Worm (Caenorhabditis elegans) whole organism, late embryonic: ENCODE results near the gene rpt-4.
A peak's percentile ranks its signal among the peaks of the same experiment; 100 is the strongest.

Experiments
- C08G9.2 ChIP-seq: sonication (generic microtip); optimal IDR thresholded peaks from 2 replicates; lab custom pipeline; 2016; ENCODE audit warnings: mild to moderate bottlenecking, missing genetic modification characterization, moderate library complexity, missing compliant biosample characterization
- F13H6.1 ChIP-seq: sonication (generic microtip); optimal IDR thresholded peaks from 2 replicates; lab custom pipeline; 2016; ENCODE audit warnings: missing genetic modification characterization, missing compliant biosample characterization
- K09A11.1 ChIP-seq: sonication (generic microtip); optimal IDR thresholded peaks from 2 replicates; lab custom pipeline; 2017; ENCODE audit warnings: antibody characterized with exemption, mild to moderate bottlenecking, missing genetic modification characterization, missing compliant biosample characterization; ENCODE audit not compliant: insufficient read depth
- T23F11.4 ChIP-seq: fragments of 200-800 bp; sonication (Bioruptor generic); optimal IDR thresholded peaks from 2 replicates; lab custom pipeline; 2018; ENCODE audit warnings: mild to moderate bottlenecking, missing genetic modification characterization, missing compliant biosample characterization
- ceh-14 ChIP-seq: sonication (generic microtip); optimal IDR thresholded peaks from 2 replicates; lab custom pipeline; 2016; ENCODE audit warnings: missing genotype, missing genetic modification characterization, missing compliant biosample characterization
- ceh-18 ChIP-seq: sonication (generic microtip); optimal IDR thresholded peaks from 2 replicates; lab custom pipeline; 2016; ENCODE audit warnings: missing genetic modification characterization, missing compliant biosample characterization
- ceh-19 ChIP-seq: fragments of 200-800 bp; sonication (Bioruptor generic); optimal IDR thresholded peaks from 2 replicates; lab custom pipeline; 2018; ENCODE audit warnings: mild to moderate bottlenecking, missing genetic modification characterization, missing compliant biosample characterization
- ceh-2 ChIP-seq: sonication (generic microtip); optimal IDR thresholded peaks from 2 replicates; lab custom pipeline; 2016; ENCODE audit warnings: missing genotype, missing genetic modification characterization, missing compliant biosample characterization
- ceh-24 ChIP-seq: sonication (generic microtip); optimal IDR thresholded peaks from 2 replicates; lab custom pipeline; 2016; ENCODE audit warnings: mild to moderate bottlenecking, missing genetic modification characterization, missing compliant biosample characterization
- ceh-30 ChIP-seq: fragments of 150-350 bp; optimal IDR thresholded peaks from 2 replicates; lab custom pipeline; 2014; ENCODE audit warnings: missing biosample characterization, missing genetic modification characterization
- ceh-31 ChIP-seq: sonication (generic microtip); optimal IDR thresholded peaks from 2 replicates; lab custom pipeline; 2016; ENCODE audit warnings: missing genetic modification characterization, missing compliant biosample characterization
- ceh-34 ChIP-seq: sonication (generic microtip); optimal IDR thresholded peaks from 2 replicates; lab custom pipeline; 2016; ENCODE audit warnings: mild to moderate bottlenecking, missing genetic modification characterization, missing compliant biosample characterization
- ceh-48 ChIP-seq: sonication (generic microtip); optimal IDR thresholded peaks from 2 replicates; lab custom pipeline; 2016; ENCODE audit warnings: missing genetic modification characterization, inconsistent platforms, missing compliant biosample characterization
- ceh-6 ChIP-seq: fragments of 200-800 bp; sonication (Bioruptor generic); optimal IDR thresholded peaks from 2 replicates; lab custom pipeline; 2018; ENCODE audit warnings: mild to moderate bottlenecking, missing genetic modification characterization, missing compliant biosample characterization
- dmd-4 ChIP-seq: sonication (generic microtip); optimal IDR thresholded peaks from 2 replicates; lab custom pipeline; 2016; ENCODE audit warnings: borderline replicate concordance, missing genetic modification characterization, missing compliant biosample characterization
- elt-2 ChIP-seq: sonication (generic microtip); optimal IDR thresholded peaks from 2 replicates; lab custom pipeline; 2016; ENCODE audit warnings: missing genetic modification reagents, missing genetic modification characterization, missing compliant biosample characterization
- ets-4 ChIP-seq: sonication (generic microtip); optimal IDR thresholded peaks from 2 replicates; lab custom pipeline; 2016; ENCODE audit warnings: missing genetic modification characterization, missing compliant biosample characterization
- fax-1 ChIP-seq: sonication (generic microtip); optimal IDR thresholded peaks from 2 replicates; lab custom pipeline; 2016; ENCODE audit warnings: missing genotype, missing genetic modification characterization, missing compliant biosample characterization
- fkh-10 ChIP-seq: fragments of 150-350 bp; optimal IDR thresholded peaks from 2 replicates; lab custom pipeline; 2014; ENCODE audit warnings: missing biosample characterization, missing genetic modification reagents, missing genetic modification characterization
- hlh-13 ChIP-seq: fragments of 200-800 bp; sonication (Bioruptor generic); optimal IDR thresholded peaks from 2 replicates; lab custom pipeline; 2018; ENCODE audit warnings: mild to moderate bottlenecking, missing genetic modification characterization, missing compliant biosample characterization
- hlh-30 ChIP-seq: sonication (generic microtip); optimal IDR thresholded peaks from 2 replicates; lab custom pipeline; 2017; ENCODE audit warnings: antibody characterized with exemption, missing genetic modification characterization, missing compliant biosample characterization; ENCODE audit not compliant: insufficient read depth
- hlh-8 ChIP-seq: sonication (generic microtip); optimal IDR thresholded peaks from 2 replicates; lab custom pipeline; 2016; ENCODE audit warnings: missing genotype, missing genetic modification characterization, missing compliant biosample characterization
- lin-11 ChIP-seq: fragments of 200-800 bp; sonication (Bioruptor generic); optimal IDR thresholded peaks from 2 replicates; lab custom pipeline; 2018; ENCODE audit warnings: mild to moderate bottlenecking, missing genetic modification characterization, missing compliant biosample characterization
- madf-2 ChIP-seq: sonication (generic microtip); optimal IDR thresholded peaks from 2 replicates; lab custom pipeline; 2017; ENCODE audit warnings: missing genetic modification characterization, missing compliant biosample characterization
- mec-3 ChIP-seq: sonication (generic microtip); optimal IDR thresholded peaks from 2 replicates; lab custom pipeline; 2016; ENCODE audit warnings: borderline replicate concordance, missing genetic modification characterization, missing compliant biosample characterization
- nfya-1 ChIP-seq: sonication (generic microtip); optimal IDR thresholded peaks from 2 replicates; lab custom pipeline; 2017; ENCODE audit warnings: missing genetic modification characterization, mild to moderate bottlenecking, missing compliant biosample characterization, antibody characterized with exemption, moderate library complexity
- nhr-11 ChIP-seq: fragments of 150-350 bp; optimal IDR thresholded peaks from 2 replicates; lab custom pipeline; 2014; ENCODE audit warnings: missing biosample characterization, missing genetic modification characterization
- pha-2 ChIP-seq: sonication (generic microtip); optimal IDR thresholded peaks from 2 replicates; lab custom pipeline; 2017; ENCODE audit warnings: mild to moderate bottlenecking, missing genetic modification characterization, missing compliant biosample characterization
- pqm-1 ChIP-seq: sonication (generic microtip); optimal IDR thresholded peaks from 2 replicates; lab custom pipeline; 2016; ENCODE audit warnings: missing genetic modification characterization, missing compliant biosample characterization
- pros-1 ChIP-seq: fragments of 150-350 bp; optimal IDR thresholded peaks from 2 replicates; lab custom pipeline; 2014; ENCODE audit warnings: missing biosample characterization, missing genetic modification reagents, missing genetic modification characterization
- ref-2 ChIP-seq: sonication (generic microtip); optimal IDR thresholded peaks from 2 replicates; lab custom pipeline; 2016; ENCODE audit warnings: missing genetic modification characterization, missing compliant biosample characterization
- rnt-1 ChIP-seq: sonication (generic microtip); optimal IDR thresholded peaks from 2 replicates; lab custom pipeline; 2016; ENCODE audit warnings: missing genetic modification characterization, missing compliant biosample characterization
- sdc-2 ChIP-seq: sonication (generic microtip); optimal IDR thresholded peaks from 2 replicates; lab custom pipeline; 2016; ENCODE audit warnings: missing genotype, missing genetic modification characterization, missing compliant biosample characterization
- sox-2 ChIP-seq: fragments of 200-800 bp; sonication (Bioruptor generic); IDR thresholded peaks from 2 replicates; pipeline ENCODE4 v1.3.6; 2022; ENCODE audit warnings: missing genetic modification reagents, missing genetic modification characterization, missing compliant biosample characterization
- sox-4 ChIP-seq: sonication (generic microtip); optimal IDR thresholded peaks from 2 replicates; lab custom pipeline; 2017; ENCODE audit warnings: mild to moderate bottlenecking, missing genetic modification characterization, inconsistent platforms, missing compliant biosample characterization
- tbx-2 ChIP-seq: sonication (generic microtip); optimal IDR thresholded peaks from 2 replicates; lab custom pipeline; 2016; ENCODE audit warnings: missing genetic modification characterization, missing compliant biosample characterization
- unc-42 ChIP-seq: sonication (generic microtip); optimal IDR thresholded peaks from 2 replicates; lab custom pipeline; 2016; ENCODE audit warnings: missing genotype, missing genetic modification characterization, missing compliant biosample characterization
- unc-55 ChIP-seq: sonication (generic microtip); optimal IDR thresholded peaks from 2 replicates; lab custom pipeline; 2017; ENCODE audit warnings: missing biosample characterization, missing genetic modification reagents, missing genetic modification characterization

Gene rpt-4

ce11 chrII:21953-22352 is 24.1 kb downstream of the rpt-4 start:
- no peak for TF ChIP-seq sox-2 (GFP tag; lab: Robert Waterston, UW)
- no peak for TF ChIP-seq hlh-8
- TF ChIP-seq ceh-30 (tag; lab: Kevin White, UChicago) = no peak
- no peak for TF ChIP-seq C08G9.2 (tag; lab: Kevin White, UChicago)
- TF ChIP-seq fax-1 (tag; lab: Kevin White, UChicago) = no peak
- no peak for TF ChIP-seq sdc-2 (tag; lab: Kevin White, UChicago)
- no peak for TF ChIP-seq ceh-6 (GFP tag; lab: Kevin White, UChicago)
- no peak for TF ChIP-seq T23F11.4
- no peak for TF ChIP-seq ceh-24 (tag; lab: Kevin White, UChicago)
- no peak for TF ChIP-seq nhr-11 (tag; lab: Kevin White, UChicago)
- TF ChIP-seq elt-2 (tag; lab: Kevin White, UChicago) = no peak

DNA sequence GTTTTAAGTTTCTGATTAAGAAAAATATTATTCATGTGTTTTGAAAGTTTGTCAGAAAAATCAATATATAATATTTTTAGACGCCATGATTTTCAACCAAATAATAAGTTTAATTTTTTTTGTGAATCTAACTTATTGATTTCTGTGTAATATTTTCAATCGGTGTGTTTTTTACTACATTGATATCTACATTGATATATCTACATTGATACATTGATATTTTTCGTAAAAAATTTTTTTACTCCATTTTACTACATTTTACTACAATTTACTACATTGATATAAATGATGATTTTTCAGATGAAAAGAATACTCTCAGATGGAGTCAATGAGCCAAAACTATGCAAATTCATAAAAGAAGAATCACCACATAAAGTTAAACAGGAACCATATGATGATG is 26.8 kb downstream of the rpt-4 start, which contains the start of gene gmeb-1:
gmeb-1 (plus strand) TSS at position 301 of the 400 bp plus-strand sequence.
- no peak for TF ChIP-seq pros-1
- no peak for TF ChIP-seq madf-2 (tag; lab: Kevin White, UChicago)
- TF ChIP-seq hlh-13 = no peak
- no peak for TF ChIP-seq lin-11 (tag; lab: Kevin White, UChicago)
- no peak for TF ChIP-seq ceh-34 (tag; lab: Kevin White, UChicago)
- TF ChIP-seq ets-4 (tag; lab: Kevin White, UChicago) = no peak
- no peak for TF ChIP-seq mec-3 (tag; lab: Kevin White, UChicago)
- no peak for TF ChIP-seq fkh-10 (GFP tag; lab: Kevin White, UChicago)

DNA sequence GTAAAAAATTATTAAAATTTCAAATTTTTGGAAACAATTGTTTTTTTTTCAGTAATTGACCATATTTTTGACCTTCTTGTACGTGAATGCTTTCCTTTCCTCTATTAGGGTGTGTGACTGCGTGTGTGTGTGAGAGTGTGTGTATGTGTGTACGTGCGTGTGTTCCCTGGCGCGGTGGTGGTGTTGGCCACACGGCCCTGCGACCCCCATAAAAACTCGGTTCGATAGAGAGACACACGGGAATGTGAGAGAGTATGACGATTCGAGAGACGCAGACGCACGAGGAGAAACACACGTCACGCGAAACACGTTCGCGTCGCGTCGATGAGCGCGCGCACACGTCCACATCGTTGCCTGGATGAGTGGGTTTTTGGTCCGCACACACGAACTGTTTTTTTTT is 27.2 kb downstream of the rpt-4 start:
- TF ChIP-seq unc-55 (GFP tag; lab: Kevin White, UChicago) (peak; percentile 61), ceh-6 (GFP tag; lab: Kevin White, UChicago) (peak; percentile 41), ceh-34 (tag; lab: Kevin White, UChicago) (peak; percentile 16), ceh-31 (tag; lab: Kevin White, UChicago) (peak; percentile 74), ceh-14 (tag; lab: Kevin White, UChicago) (peak; percentile 2), rnt-1 (peak; percentile 74), sdc-2 (tag; lab: Kevin White, UChicago) (peak; percentile 29), ceh-2 (tag; lab: Kevin White, UChicago) (no peak), hlh-30 (tag; lab: Kevin White, UChicago) (peak; percentile 87), sox-4 (tag; lab: Kevin White, UChicago) (peak; percentile 10), F13H6.1 (no peak), tbx-2 (tag; lab: Kevin White, UChicago) (peak; percentile 54), ceh-19 (peak; percentile 38), ceh-48 (peak; percentile 44), ceh-18 (tag; lab: Kevin White, UChicago) (peak; percentile 56), dmd-4 (tag; lab: Kevin White, UChicago) (peak; percentile 29), pha-2 (tag; lab: Kevin White, UChicago) (no peak), ref-2 (peak; percentile 68), pqm-1 (tag; lab: Kevin White, UChicago) (peak; percentile 10), nfya-1 (tag; lab: Kevin White, UChicago) (peak; percentile 5), madf-2 (tag; lab: Kevin White, UChicago) (peak; percentile 55), elt-2 (tag; lab: Kevin White, UChicago) (peak; percentile 28), K09A11.1 (tag; lab: Kevin White, UChicago) (no peak), lin-11 (tag; lab: Kevin White, UChicago) (no peak), T23F11.4 (no peak), unc-42 (tag; lab: Kevin White, UChicago) (peak; percentile 17), C08G9.2 (tag; lab: Kevin White, UChicago) (peak; percentile 36)
